Worm (Caenorhabditis elegans) whole organism, young adult: ENCODE measurements around the gene kcnl-3.

Experiments used
- B0261.1 ChIP-seq: sonication (generic microtip); optimal IDR thresholded peaks from 2 replicates; lab custom pipeline; 2016; ENCODE audit warnings: mild to moderate bottlenecking, missing genetic modification characterization, moderate library complexity, missing compliant biosample characterization
- B0336.3 ChIP-seq: fragments of 200-800 bp; sonication (Bioruptor generic); IDR thresholded peaks from 2 replicates; pipeline ENCODE4 v1.3.6; 2022; ENCODE audit warnings: missing genetic modification characterization, missing compliant biosample characterization
- C06A6.2 ChIP-seq: fragments of 200-800 bp; sonication (Bioruptor generic); conservative IDR thresholded peaks from 2 replicates; pipeline ENCODE4 v1.3.6; 2022; ENCODE audit warnings: missing genetic modification characterization, missing compliant biosample characterization
- F10E7.11 ChIP-seq: sonication (generic microtip); optimal IDR thresholded peaks from 2 replicates; lab custom pipeline; 2017; ENCODE audit warnings: mild to moderate bottlenecking, missing genetic modification characterization, moderate library complexity, missing compliant biosample characterization
- F37B4.10 ChIP-seq: fragments of 200-800 bp; sonication (Bioruptor generic); IDR thresholded peaks from 2 replicates; pipeline ENCODE4 v1.3.6; 2022; ENCODE audit warnings: missing genetic modification characterization, missing compliant biosample characterization
- F57A8.1 ChIP-seq: fragments of 200-800 bp; sonication (Bioruptor generic); optimal IDR thresholded peaks from 2 replicates; lab custom pipeline; 2018; ENCODE audit warnings: mild to moderate bottlenecking, missing genetic modification characterization, moderate library complexity, missing compliant biosample characterization
- F57C9.4 ChIP-seq: sonication (generic microtip); optimal IDR thresholded peaks from 2 replicates; lab custom pipeline; 2017; ENCODE audit warnings: mild to moderate bottlenecking, missing genetic modification characterization, missing compliant biosample characterization
- Y56A3A.18 ChIP-seq: fragments of 200-800 bp; sonication (Bioruptor generic); IDR thresholded peaks from 2 replicates; pipeline ENCODE4 v1.3.6; 2022; ENCODE audit warnings: missing genetic modification reagents, missing genetic modification characterization, missing compliant biosample characterization
- Y95B8A.8 ChIP-seq: fragments of 200-800 bp; sonication (Bioruptor generic); IDR thresholded peaks from 2 replicates; pipeline ENCODE4 v1.3.6; 2022; ENCODE audit warnings: missing genetic modification reagents, missing genetic modification characterization, missing compliant biosample characterization
- atf-7 ChIP-seq: sonication (generic microtip); optimal IDR thresholded peaks from 2 replicates; lab custom pipeline; 2017; ENCODE audit warnings: mild to moderate bottlenecking, missing genetic modification characterization, missing compliant biosample characterization
- attf-5 ChIP-seq: fragments of 200-800 bp; sonication (Bioruptor generic); optimal IDR thresholded peaks from 2 replicates; lab custom pipeline; 2018; ENCODE audit warnings: mild to moderate bottlenecking, missing genetic modification characterization, missing compliant biosample characterization
- cebp-1 ChIP-seq, 2 experiments: fragments of 200-800 bp in 1 of 2; sonication (Bioruptor generic) in 1 of 2; sonication (generic microtip) in 1 of 2; IDR thresholded peaks in 1 of 2; optimal IDR thresholded peaks in 1 of 2; 2 replicates each; pipeline versions ENCODE4 v1.3.6 to Lab custom; 2017 to 2022; ENCODE audit warnings: missing compliant biosample characterization in 2 of 2, missing genetic modification characterization in 2 of 2, mild to moderate bottlenecking in 1 of 2, missing genetic modification reagents in 1 of 2, moderate library complexity in 1 of 2
- ceh-40 ChIP-seq: fragments of 200-800 bp; sonication (Bioruptor generic); IDR thresholded peaks from 2 replicates; pipeline ENCODE4 v1.3.6; 2022; ENCODE audit warnings: missing genetic modification characterization, missing compliant biosample characterization
- chd-7 ChIP-seq: sonication (generic microtip); optimal IDR thresholded peaks from 2 replicates; lab custom pipeline; 2016; ENCODE audit warnings: mild to moderate bottlenecking, missing genetic modification characterization, moderate library complexity, missing compliant biosample characterization
- die-1 ChIP-seq: sonication (generic microtip); optimal IDR thresholded peaks from 2 replicates; lab custom pipeline; 2016; ENCODE audit warnings: missing genotype, mild to moderate bottlenecking, missing genetic modification characterization, missing compliant biosample characterization
- dpl-1 ChIP-seq: fragments of 150-350 bp; optimal IDR thresholded peaks from 2 replicates; lab custom pipeline; 2014; ENCODE audit warnings: missing biosample characterization, missing genetic modification reagents, missing genetic modification characterization
- egl-44 ChIP-seq: fragments of 200-800 bp; sonication (Bioruptor generic); IDR thresholded peaks from 2 replicates; pipeline ENCODE4 v1.3.6; 2022; ENCODE audit warnings: missing genetic modification reagents, missing genetic modification characterization, missing compliant biosample characterization
- egrh-3 ChIP-seq: fragments of 200-800 bp; sonication (Bioruptor generic); IDR thresholded peaks from 2 replicates; pipeline ENCODE4 v1.3.6; 2022; ENCODE audit warnings: missing genetic modification reagents, missing genetic modification characterization, missing compliant biosample characterization
- ets-4 ChIP-seq: fragments of 200-800 bp; sonication (Bioruptor generic); optimal IDR thresholded peaks from 2 replicates; lab custom pipeline; 2018; ENCODE audit warnings: mild to moderate bottlenecking, missing genetic modification characterization, missing compliant biosample characterization
- gei-17 ChIP-seq: fragments of 200-800 bp; sonication (Bioruptor generic); optimal IDR thresholded peaks from 2 replicates; lab custom pipeline; 2018; ENCODE audit warnings: mild to moderate bottlenecking, missing genetic modification characterization, missing compliant biosample characterization
- him-1 ChIP-seq: sonication (generic microtip); optimal IDR thresholded peaks from 2 replicates; lab custom pipeline; 2016; ENCODE audit warnings: missing genotype, missing genetic modification reagents, missing genetic modification characterization, missing compliant biosample characterization
- hlh-26 ChIP-seq: fragments of 200-800 bp; sonication (Bioruptor generic); conservative IDR thresholded peaks from 2 replicates; pipeline ENCODE4 v1.3.6; 2022; ENCODE audit warnings: missing genetic modification reagents, missing genetic modification characterization, missing compliant biosample characterization
- lin-40 ChIP-seq: sonication (generic microtip); optimal IDR thresholded peaks from 2 replicates; lab custom pipeline; 2016; ENCODE audit warnings: missing genetic modification characterization, mild to moderate bottlenecking, missing compliant biosample characterization, missing genotype, missing genetic modification reagents
- mel-28 ChIP-seq: sonication (generic microtip); optimal IDR thresholded peaks from 2 replicates; lab custom pipeline; 2016; ENCODE audit warnings: borderline replicate concordance, mild to moderate bottlenecking, missing genetic modification characterization, missing compliant biosample characterization
- nfya-2 ChIP-seq: fragments of 200-800 bp; sonication (Bioruptor generic); IDR thresholded peaks from 2 replicates; pipeline ENCODE4 v1.3.6; 2022; ENCODE audit warnings: missing genetic modification reagents, missing genetic modification characterization, missing compliant biosample characterization
- nfyb-1 ChIP-seq: fragments of 200-800 bp; sonication (Bioruptor generic); IDR thresholded peaks from 2 replicates; pipeline ENCODE4 v1.3.6; 2022; ENCODE audit warnings: missing genetic modification reagents, missing genetic modification characterization, missing compliant biosample characterization
- nhr-120 ChIP-seq: fragments of 200-800 bp; sonication (Bioruptor generic); IDR thresholded peaks from 2 replicates; pipeline ENCODE4 v1.3.6; 2022; ENCODE audit warnings: missing genetic modification characterization, missing compliant biosample characterization
- nhr-80 ChIP-seq: sonication (generic microtip); optimal IDR thresholded peaks from 2 replicates; lab custom pipeline; 2016; ENCODE audit warnings: missing genetic modification characterization, missing compliant biosample characterization
- pbrm-1 ChIP-seq: fragments of 200-800 bp; sonication (Bioruptor generic); IDR thresholded peaks from 2 replicates; pipeline ENCODE4 v1.3.6; 2022; ENCODE audit warnings: missing genetic modification reagents, missing genetic modification characterization, missing compliant biosample characterization
- rcor-1 ChIP-seq: fragments of 200-800 bp; sonication (Bioruptor generic); IDR thresholded peaks from 2 replicates; pipeline ENCODE4 v1.3.6; 2022; ENCODE audit warnings: missing genetic modification reagents, missing genetic modification characterization, missing compliant biosample characterization
- snpc-4 ChIP-seq, 5 experiments: fragments of 150-350 bp in 1 of 5; sonication (generic microtip) in 4 of 5; optimal IDR thresholded peaks; 2 replicates each; lab custom pipeline; 2014 to 2018; ENCODE audit warnings: missing genetic modification characterization in 5 of 5, missing biosample characterization in 3 of 5, antibody characterized with exemption in 2 of 5, mild to moderate bottlenecking in 2 of 5, missing compliant biosample characterization in 2 of 5, missing genotype in 2 of 5, moderate library complexity in 2 of 5, missing genetic modification reagents in 1 of 5
- somi-1 ChIP-seq: fragments of 200-800 bp; sonication (Bioruptor generic); optimal IDR thresholded peaks from 2 replicates; lab custom pipeline; 2018; ENCODE audit warnings: mild to moderate bottlenecking, missing genetic modification characterization, missing compliant biosample characterization
- tbx-9 ChIP-seq: sonication (generic microtip); optimal IDR thresholded peaks from 2 replicates; lab custom pipeline; 2016; ENCODE audit warnings: borderline replicate concordance, missing genetic modification characterization, inconsistent platforms, missing compliant biosample characterization
- unc-62 ChIP-seq: fragments of 150-350 bp; optimal IDR thresholded peaks from 2 replicates; lab custom pipeline; 2014; ENCODE audit warnings: missing biosample characterization, missing genetic modification reagents, missing genetic modification characterization
- ztf-3 ChIP-seq: fragments of 200-800 bp; sonication (Bioruptor generic); optimal IDR thresholded peaks from 2 replicates; lab custom pipeline; 2018; ENCODE audit warnings: mild to moderate bottlenecking, missing genetic modification characterization, missing compliant biosample characterization

The kcnl-3 gene

ce11 chrX:5354022-5354876 is 32.4 kb upstream of the kcnl-3 start, which contains the start of gene pfn-2 (continued):
- TF ChIP-seq egrh-3 (peak; percentile 83; the same call in 1 of the 2 replicates), mel-28 (tag; lab: Kevin White, UChicago) (no peak), F37B4.10 (GFP tag; lab: Robert Waterston, UW) (0 out of 2 replicates have a peak, but pooled peaks have one; percentile 77), dpl-1 (GFP tag; lab: Kevin White, UChicago) (no peak), nfya-2 (GFP tag; lab: Robert Waterston, UW) (no peak), hlh-26 (no peak), him-1 (no peak), pbrm-1 (GFP tag; lab: Robert Waterston, UW) (no peak), chd-7 (peak; percentile 40), unc-62 (GFP tag; lab: Kevin White, UChicago) (no peak)

- no peak for TF ChIP-seq egl-44 (GFP tag; lab: Robert Waterston, UW)
- no peak for TF ChIP-seq C06A6.2 (GFP tag; lab: Robert Waterston, UW)
- TF ChIP-seq rcor-1 (GFP tag; lab: Robert Waterston, UW), result no peak
- no peak for TF ChIP-seq tbx-9 (tag; lab: Kevin White, UChicago)
- no peak for TF ChIP-seq ztf-3
- TF ChIP-seq attf-5 (GFP tag; lab: Kevin White, UChicago), result peak; percentile 15
- TF ChIP-seq B0261.1 (tag; lab: Kevin White, UChicago), result no peak
- TF ChIP-seq gei-17 (GFP tag; lab: Kevin White, UChicago), result no peak
- TF ChIP-seq F57C9.4, result no peak
- no peak for TF ChIP-seq somi-1 (GFP tag; lab: Kevin White, UChicago)
- peak; percentile 14 for TF ChIP-seq lin-40 (tag; lab: Kevin White, UChicago)
- TF ChIP-seq F10E7.11 (tag; lab: Kevin White, UChicago), result no peak
- TF ChIP-seq B0336.3 (GFP tag; lab: Robert Waterston, UW), result peak; percentile 60
- no peak for TF ChIP-seq ets-4 (GFP tag; lab: Kevin White, UChicago)
- peak; percentile 71 for TF ChIP-seq cebp-1 (GFP tag; IDR thresholded peaks at IDR 0.05; lab: Robert Waterston, UW)
- peak; percentile 89 for TF ChIP-seq cebp-1 (tag; optimal IDR thresholded peaks at IDR 0.05; lab: Kevin White, UChicago)
- TF ChIP-seq Y56A3A.18 (GFP tag; lab: Robert Waterston, UW), result no peak
- no peak for TF ChIP-seq nhr-120 (GFP tag; lab: Robert Waterston, UW)
- no peak for TF ChIP-seq die-1 (tag; lab: Kevin White, UChicago)
- peak; percentile 61 for TF ChIP-seq nhr-80 (tag; lab: Kevin White, UChicago)
- TF ChIP-seq snpc-4 (GFP tag; optimal IDR thresholded peaks at IDR 0.05; lab: Kevin White, UChicago), result no peak
- peak in 1 of 4 experiments; percentile 38 for TF ChIP-seq snpc-4 (tag; optimal IDR thresholded peaks at IDR 0.05; lab: Kevin White, UChicago)
- no peak for TF ChIP-seq atf-7 (tag; lab: Kevin White, UChicago)
- no peak for TF ChIP-seq F57A8.1 (GFP tag; lab: Kevin White, UChicago)
- no peak for TF ChIP-seq nfyb-1 (GFP tag; lab: Robert Waterston, UW)
- no peak for TF ChIP-seq Y95B8A.8
- no peak for TF ChIP-seq ceh-40 (GFP tag; lab: Robert Waterston, UW)
These were observed 31.4 kb upstream of the kcnl-3 start for ce11 chrX:5355253-5355652.
